Worm (Caenorhabditis elegans): ENCODE results near the gene pde-12.

The pde-12 gene

DNA sequence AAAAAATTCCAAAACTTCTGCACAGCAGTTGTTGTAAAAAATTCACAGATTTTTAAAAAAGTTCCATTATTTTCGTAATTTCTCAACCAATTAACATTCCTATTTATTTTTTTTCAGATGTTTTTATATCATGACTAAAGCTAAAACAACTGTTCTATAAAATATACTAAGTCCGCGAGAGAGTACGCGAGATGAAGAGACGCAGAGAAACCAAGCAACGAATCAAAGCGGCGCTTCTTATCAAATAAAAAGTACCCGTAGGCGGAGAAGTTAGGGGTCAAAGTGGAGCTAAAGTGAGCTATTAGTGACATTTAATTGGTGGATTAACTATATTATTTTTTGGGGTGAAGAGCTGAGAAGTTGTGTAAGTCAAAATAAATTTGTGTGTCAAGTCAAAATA, 12.2 kb downstream of the pde-12 start, which contains the start of gene sbsp-1:
TSS of gene sbsp-1 (plus strand) at position 301 of the 400 bp plus-strand sequence.
- no peak for TF ChIP-seq bed-2 (GFP tag; IDR thresholded peaks at IDR 0.05)
- TF ChIP-seq hmg-1.2 (GFP tag; IDR thresholded peaks at IDR 0.05): peak; percentile 87

- no peak for TF ChIP-seq F37B4.10 (GFP tag; IDR thresholded peaks at IDR 0.05)
- TF ChIP-seq cebp-2 (GFP tag; IDR thresholded peaks at IDR 0.05): no peak
- no peak for TF ChIP-seq dox-1 (GFP tag; IDR thresholded peaks at IDR 0.05)
- TF ChIP-seq F22D6.2 (tag; optimal IDR thresholded peaks at IDR 0.05): no peak
- TF ChIP-seq mcd-1 (GFP tag; IDR thresholded peaks at IDR 0.05): no peak
- TF ChIP-seq B0019.2 (GFP tag; conservative IDR thresholded peaks at IDR 0.05): no peak
- TF ChIP-seq atf-7 (tag; optimal IDR thresholded peaks at IDR 0.05): no peak
- no peak for TF ChIP-seq ceh-79 (tag; optimal IDR thresholded peaks at IDR 0.05)
- no peak for TF ChIP-seq ztf-6 (GFP tag; IDR thresholded peaks at IDR 0.05)
- no peak for TF ChIP-seq tbp1 (GFP tag; optimal IDR thresholded peaks at IDR 0.05)
- no peak for TF ChIP-seq rec-8 (tag; optimal IDR thresholded peaks at IDR 0.05)
- no peak for TF ChIP-seq ztf-25 (GFP tag; IDR thresholded peaks at IDR 0.05)
- TF ChIP-seq rpc-1 (optimal IDR thresholded peaks at IDR 0.05): no peak
- TF ChIP-seq rpc-1 (tag; optimal IDR thresholded peaks at IDR 0.05): no peak
- TF ChIP-seq F57A8.1 (GFP tag; optimal IDR thresholded peaks at IDR 0.05): no peak
- TF ChIP-seq fkh-3 (tag; optimal IDR thresholded peaks at IDR 0.05): no peak
- TF ChIP-seq ekl-4 (GFP tag; IDR thresholded peaks at IDR 0.05): no peak
These were observed 13.3 kb downstream of the pde-12 start for ce11 chrIII:10831483-10831882.

DNA sequence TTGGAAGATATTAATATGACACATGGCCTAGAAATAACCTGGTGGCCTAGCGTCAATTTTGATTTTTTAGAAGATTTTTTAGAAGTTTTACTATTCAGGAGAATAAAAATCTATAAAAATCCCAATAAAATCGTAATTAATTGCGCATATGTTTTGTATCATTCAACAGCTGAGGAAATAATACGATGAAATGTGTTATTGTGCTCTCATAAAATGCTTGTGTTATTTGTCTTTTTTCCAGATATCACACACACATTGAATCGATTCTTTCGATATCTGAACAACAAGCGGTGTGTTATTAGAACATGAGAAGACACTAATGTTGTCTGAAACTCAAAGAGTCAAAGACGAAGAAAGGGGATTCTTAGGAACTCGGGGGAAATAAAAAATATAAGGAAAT, 19.7 kb downstream of the pde-12 start:
- TF ChIP-seq dox-1 (GFP tag; IDR thresholded peaks at IDR 0.05) (no peak), snpc-4 (GFP tag; optimal IDR thresholded peaks at IDR 0.05) (no peak), snpc-4 (tag; optimal IDR thresholded peaks at IDR 0.05) (no peak), madf-8 (GFP tag; conservative IDR thresholded peaks at IDR 0.05) (no peak), hmg-1.2 (GFP tag; IDR thresholded peaks at IDR 0.05) (no peak), F23B12.7 (tag; optimal IDR thresholded peaks at IDR 0.05; ENCODE audit: insufficient read depth) (no peak), nfya-2 (GFP tag; IDR thresholded peaks at IDR 0.05) (no peak)

DNA sequence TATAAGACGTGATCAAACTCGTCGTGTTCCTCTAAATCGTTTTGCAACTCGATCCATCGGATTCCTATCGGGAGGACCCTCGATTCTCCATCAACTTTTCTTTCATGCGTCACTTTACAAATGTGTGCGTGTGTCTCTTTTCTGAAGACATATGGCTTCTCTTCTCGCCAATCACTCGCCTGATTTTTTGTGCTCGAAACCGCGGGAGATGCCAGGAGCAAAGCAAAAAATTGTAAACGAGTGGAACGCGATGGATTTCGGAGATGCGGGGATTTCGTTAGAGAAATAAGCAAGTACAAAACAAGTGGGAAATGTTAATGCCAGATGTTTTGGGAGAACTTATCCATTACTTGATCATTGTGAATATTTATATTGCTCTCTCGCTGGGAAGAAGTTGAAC, 20.6 kb downstream of the pde-12 start:
- TF ChIP-seq zim-3 (tag; optimal IDR thresholded peaks at IDR 0.05) (no peak), B0336.3 (GFP tag; IDR thresholded peaks at IDR 0.05) (no peak), nfya-1 (tag; optimal IDR thresholded peaks at IDR 0.05; ENCODE audit: borderline replicate concordance, insufficient read depth) (no peak), hsf-1 (GFP tag; IDR thresholded peaks at IDR 0.05) (no peak), ztf-22 (GFP tag; optimal IDR thresholded peaks at IDR 0.05) (no peak), B0019.2 (GFP tag; conservative IDR thresholded peaks at IDR 0.05) (no peak), ZK185.1 (tag; optimal IDR thresholded peaks at IDR 0.05; ENCODE audit: poor library complexity, severe bottlenecking) (no peak), attf-5 (GFP tag; optimal IDR thresholded peaks at IDR 0.05) (no peak), K12H6.12 (tag; optimal IDR thresholded peaks at IDR 0.05) (no peak), snpc-1.1 (tag; optimal IDR thresholded peaks at IDR 0.05; ENCODE audit: insufficient read depth) (no peak)

Measured in whole organism, young adult.